Fruit fly (Drosophila melanogaster): ENCODE results near the gene frtz.

The frtz gene

dm6 chr2L:1729607-1730011, 14.0 kb upstream of the frtz start, which contains the start of the genes Eno and CG31937 (continued):
- TF ChIP-seq Smox (GFP tag; optimal IDR thresholded peaks at IDR 0.05) (peak; percentile 29), Eip75B (GFP tag; optimal IDR thresholded peaks at IDR 0.05) (peak; percentile 43), eg (GFP tag; IDR thresholded peaks at IDR 0.05) (peak; percentile 42; the same call in 2 of the 3 replicates), CG8632 (GFP tag; optimal IDR thresholded peaks at IDR 0.05) (no peak), Eip93F (GFP tag; optimal IDR thresholded peaks at IDR 0.05) (no peak), OdsH (GFP tag; optimal IDR thresholded peaks at IDR 0.05) (peak; percentile 72), CG4318 (GFP tag; optimal IDR thresholded peaks at IDR 0.05) (peak; percentile 41), dac (GFP tag; optimal IDR thresholded peaks at IDR 0.05) (peak; percentile 73), Ets21C (GFP tag; optimal IDR thresholded peaks at IDR 0.05) (peak; percentile 41), CG11294 (GFP tag; IDR thresholded peaks at IDR 0.05) (no peak), CG15336 (GFP tag; IDR thresholded peaks at IDR 0.05) (peak; percentile 61), Eip78C (GFP tag) (peak; percentile 76), fd59A (GFP tag; optimal IDR thresholded peaks at IDR 0.05) (no peak), vri (GFP tag; optimal IDR thresholded peaks at IDR 0.05) (peak; percentile 55), fkh (GFP tag; optimal IDR thresholded peaks at IDR 0.05) (no peak), CG3032 (tag; optimal IDR thresholded peaks at IDR 0.05) (peak; percentile 54), pdm3 (GFP tag; optimal IDR thresholded peaks at IDR 0.05) (peak; percentile 76), CG3919 (GFP tag; optimal IDR thresholded peaks at IDR 0.05) (peak; percentile 51), CG6792 (GFP tag; optimal IDR thresholded peaks at IDR 0.05) (peak; percentile 9), CG11762 (GFP tag; optimal IDR thresholded peaks at IDR 0.05; ENCODE audit: insufficient read depth) (peak; percentile 34), CG10631 (GFP tag; optimal IDR thresholded peaks at IDR 0.05) (peak; percentile 54), Ets96B (tag; optimal IDR thresholded peaks at IDR 0.05) (peak; percentile 15), Sox102F (GFP tag; optimal IDR thresholded peaks at IDR 0.05) (peak; percentile 64), achi (GFP tag; optimal IDR thresholded peaks at IDR 0.05) (peak; percentile 47), CG32006 (GFP tag; optimal IDR thresholded peaks at IDR 0.05) (peak; percentile 74), topi (GFP tag; optimal IDR thresholded peaks at IDR 0.05) (peak; percentile 49), CG31627 (GFP tag; optimal IDR thresholded peaks at IDR 0.05) (peak; percentile 51), Hr4 (GFP tag; optimal IDR thresholded peaks at IDR 0.05) (peak; percentile 77), svp (GFP tag) (peak; percentile 85), fd85E (GFP tag; optimal IDR thresholded peaks at IDR 0.05) (no peak), net (GFP tag; optimal IDR thresholded peaks at IDR 0.05) (peak; percentile 57), CG6854 (GFP tag; optimal IDR thresholded peaks at IDR 0.05) (peak; percentile 21), CG6276 (GFP tag; optimal IDR thresholded peaks at IDR 0.05) (peak; percentile 56), spab (GFP tag; optimal IDR thresholded peaks at IDR 0.05) (no peak), dsx (GFP tag; optimal IDR thresholded peaks at IDR 0.05; ENCODE audit: poor library complexity, severe bottlenecking) (peak; percentile 15), acj6 (GFP tag; optimal IDR thresholded peaks at IDR 0.05) (peak; percentile 44), Blimp-1 (GFP tag; optimal IDR thresholded peaks at IDR 0.05) (no peak), CG9139 (GFP tag; optimal IDR thresholded peaks at IDR 0.05) (peak; percentile 14), CG6163 (GFP tag; IDR thresholded peaks at IDR 0.05) (peak; percentile 39; the same call in 1 of the 3 replicates), lz (GFP tag; optimal IDR thresholded peaks at IDR 0.05) (peak; percentile 47), CG16779 (tag; optimal IDR thresholded peaks at IDR 0.05) (peak; percentile 16)

- no peak for TF ChIP-seq eg (GFP tag; IDR thresholded peaks at IDR 0.05)
- no peak for TF ChIP-seq dac (GFP tag; optimal IDR thresholded peaks at IDR 0.05)
- TF ChIP-seq CG11902 (GFP tag; optimal IDR thresholded peaks at IDR 0.05): no peak
- no peak for TF ChIP-seq fd85E (GFP tag; optimal IDR thresholded peaks at IDR 0.05)
- no peak for TF ChIP-seq CG6792 (GFP tag; optimal IDR thresholded peaks at IDR 0.05)
- TF ChIP-seq achi (GFP tag; optimal IDR thresholded peaks at IDR 0.05): no peak
- TF ChIP-seq CG11762 (GFP tag; optimal IDR thresholded peaks at IDR 0.05; ENCODE audit: insufficient read depth): no peak
- TF ChIP-seq svp (GFP tag): no peak
These were observed 12.9 kb upstream of the frtz start, which contains the start of gene Rrp40 for dm6 chr2L:1728620-1728944. TSS of gene Rrp40 (plus strand) at chr2L:1728732.

Measured in whole organism, prepupa.